Fruit fly (Drosophila melanogaster) whole organism, embryonic: ENCODE data around the gene CG42822.
A peak's percentile ranks its signal among the peaks of the same experiment; 100 is the strongest.

ENCODE experiments used
- Aef1 ChIP-seq: fragments of 200-800 bp; sonication (Bioruptor generic); IDR thresholded peaks from 3 replicates; pipeline ENCODE4 v1.3.6; 2022; ENCODE audit warnings: missing biosample characterization, missing genetic modification characterization
- CG10366 ChIP-seq: fragments of 200-800 bp; sonication (Bioruptor generic); IDR thresholded peaks from 2 replicates; pipeline ENCODE4 v1.3.6; 2022; ENCODE audit warnings: missing biosample characterization, missing genetic modification characterization
- CG11696 ChIP-seq: fragments of 200-800 bp; sonication (Bioruptor generic); IDR thresholded peaks from 2 replicates; pipeline ENCODE4 v1.3.6; 2022; ENCODE audit warnings: missing biosample characterization, missing genetic modification characterization
- CG12391 ChIP-seq: fragments of 200-800 bp; sonication (Bioruptor generic); optimal IDR thresholded peaks from 3 replicates; lab custom pipeline; 2018; ENCODE audit warnings: missing biosample characterization, mild to moderate bottlenecking, missing genetic modification characterization, moderate library complexity
- CG14667 ChIP-seq: fragments of 200-800 bp; sonication (Bioruptor generic); IDR thresholded peaks from 2 replicates; pipeline ENCODE4 v1.3.6; 2022; ENCODE audit warnings: missing biosample characterization, missing genetic modification characterization
- CG1647 ChIP-seq: fragments of 200-800 bp; sonication (Bioruptor generic); optimal IDR thresholded peaks from 3 replicates; lab custom pipeline; 2016; ENCODE audit warnings: missing biosample characterization, missing genetic modification characterization
- CG17568 ChIP-seq: fragments of 200-800 bp; sonication (Bioruptor generic); optimal IDR thresholded peaks from 2 replicates; lab custom pipeline; 2018; ENCODE audit warnings: missing biosample characterization, mild to moderate bottlenecking, missing genetic modification characterization, moderate library complexity
- CG2129 ChIP-seq: fragments of 200-800 bp; sonication (Bioruptor generic); IDR thresholded peaks from 2 replicates; pipeline ENCODE4 v1.3.6; 2022; ENCODE audit warnings: missing biosample characterization, missing genetic modification characterization; ENCODE audit not compliant: partially characterized antibody
- CG31388 ChIP-seq: fragments of 200-800 bp; sonication (Bioruptor generic); optimal IDR thresholded peaks from 2 replicates; lab custom pipeline; 2016; ENCODE audit warnings: missing biosample characterization, missing genetic modification characterization
- CG34224 ChIP-seq: fragments of 200-800 bp; sonication (Bioruptor generic); IDR thresholded peaks from 3 replicates; pipeline ENCODE4 v1.3.6; 2022; ENCODE audit warnings: missing biosample characterization, missing genetic modification characterization; ENCODE audit not compliant: partially characterized antibody
- CG3847 ChIP-seq: fragments of 200-800 bp; sonication (Bioruptor generic); IDR thresholded peaks from 2 replicates; pipeline ENCODE4 v1.3.6; 2022; ENCODE audit warnings: missing biosample characterization, missing genetic modification characterization
- CG5953 ChIP-seq: fragments of 200-800 bp; sonication (Bioruptor generic); IDR thresholded peaks from 2 replicates; pipeline ENCODE4 v1.3.6; 2022; ENCODE audit warnings: missing biosample characterization, missing genetic modification characterization
- CG7556 ChIP-seq: fragments of 200-800 bp; sonication (Bioruptor generic); optimal IDR thresholded peaks from 2 replicates; lab custom pipeline; 2017; ENCODE audit warnings: missing biosample characterization, mild to moderate bottlenecking, missing genetic modification characterization
- CG7786 ChIP-seq: fragments of 200-800 bp; sonication (Bioruptor generic); optimal IDR thresholded peaks from 2 replicates; lab custom pipeline; 2016; ENCODE audit warnings: missing biosample characterization, missing genetic modification characterization
- CG7839 ChIP-seq: fragments of 200-800 bp; sonication (Bioruptor generic); optimal IDR thresholded peaks from 3 replicates; lab custom pipeline; 2018; ENCODE audit warnings: missing biosample characterization, mild to moderate bottlenecking, missing genetic modification characterization, moderate library complexity
- CG7928 ChIP-seq: fragments of 200-800 bp; sonication (Bioruptor generic); optimal IDR thresholded peaks from 2 replicates; lab custom pipeline; 2017; ENCODE audit warnings: missing biosample characterization, mild to moderate bottlenecking, missing genetic modification characterization
- Camta ChIP-seq: fragments of 200-800 bp; sonication (Bioruptor generic); optimal IDR thresholded peaks from 2 replicates; lab custom pipeline; 2016; ENCODE audit warnings: missing biosample characterization, missing genetic modification characterization
- CoRest ChIP-seq: fragments of 200-800 bp; sonication (Bioruptor generic); optimal IDR thresholded peaks from 3 replicates; lab custom pipeline; 2018; ENCODE audit warnings: missing biosample characterization, mild to moderate bottlenecking, missing genetic modification characterization, moderate library complexity
- D19B ChIP-seq: fragments of 200-800 bp; sonication (Bioruptor generic); optimal IDR thresholded peaks from 2 replicates; lab custom pipeline; 2017; ENCODE audit warnings: missing biosample characterization, mild to moderate bottlenecking, missing genetic modification characterization
- Dref ChIP-seq: fragments of 200-800 bp; sonication (Bioruptor generic); IDR thresholded peaks from 2 replicates; pipeline ENCODE4 v1.3.6; 2022; ENCODE audit warnings: missing biosample characterization, missing genetic modification characterization
- Elba2 ChIP-seq: fragments of 200-800 bp; sonication (Bioruptor generic); optimal IDR thresholded peaks from 3 replicates; lab custom pipeline; 2016; ENCODE audit warnings: missing biosample characterization, missing genetic modification characterization
- HLH4C ChIP-seq: fragments of 200-800 bp; sonication (Bioruptor generic); IDR thresholded peaks from 3 replicates; pipeline ENCODE4 v1.3.6; 2022; ENCODE audit warnings: missing biosample characterization, missing genetic modification characterization; ENCODE audit not compliant: partially characterized antibody
- Jarid2 ChIP-seq: fragments of 200-800 bp; sonication (Bioruptor generic); optimal IDR thresholded peaks from 3 replicates; lab custom pipeline; 2017; ENCODE audit warnings: mild to moderate bottlenecking, missing biosample characterization, missing genetic modification reagents, missing genetic modification characterization
- Lim3 ChIP-seq: fragments of 200-800 bp; sonication (Bioruptor generic); IDR thresholded peaks from 2 replicates; pipeline ENCODE4 v1.3.6; 2022; ENCODE audit warnings: missing biosample characterization, missing genetic modification characterization
- NC2β ChIP-seq: fragments of 200-800 bp; sonication (Bioruptor generic); optimal IDR thresholded peaks from 2 replicates; lab custom pipeline; 2016; ENCODE audit warnings: missing biosample characterization, missing genetic modification characterization
- Opbp ChIP-seq: fragments of 200-800 bp; sonication (Bioruptor generic); IDR thresholded peaks from 3 replicates; pipeline ENCODE4 v1.3.6; 2022; ENCODE audit warnings: missing biosample characterization, missing genetic modification characterization; ENCODE audit not compliant: partially characterized antibody
- Poxn ChIP-seq: fragments of 200-800 bp; sonication (Bioruptor generic); IDR thresholded peaks from 2 replicates; pipeline ENCODE4 v1.3.6; 2022; ENCODE audit warnings: missing biosample characterization, missing genetic modification characterization
- Six4 ChIP-seq: fragments of 200-800 bp; sonication (Bioruptor generic); optimal IDR thresholded peaks from 2 replicates; lab custom pipeline; 2016; ENCODE audit warnings: missing biosample characterization, missing genetic modification characterization
- Sry-β ChIP-seq: fragments of 200-800 bp; sonication (Bioruptor generic); optimal IDR thresholded peaks from 2 replicates; lab custom pipeline; 2018; ENCODE audit warnings: missing biosample characterization, mild to moderate bottlenecking, missing genetic modification characterization, moderate library complexity
- Stat92E ChIP-seq, 3 experiments: fragments of >200 bp in 2 of 3; fragments of 200-800 bp in 1 of 3; sonication (Bioruptor generic) in 1 of 3; optimal IDR thresholded peaks; 2 replicates each; lab custom pipeline; 2017 to 2019; ENCODE audit warnings: missing biosample characterization in 3 of 3, missing genetic modification characterization in 3 of 3, mild to moderate bottlenecking in 1 of 3, moderate library complexity in 1 of 3
- Usf ChIP-seq: fragments of 200-800 bp; sonication (Bioruptor generic); optimal IDR thresholded peaks from 2 replicates; lab custom pipeline; 2017; ENCODE audit warnings: missing genotype, missing biosample characterization, missing genetic modification characterization
- ash1 ChIP-seq: fragments of 200-800 bp; sonication (Bioruptor generic); optimal IDR thresholded peaks from 2 replicates; lab custom pipeline; 2018; ENCODE audit warnings: missing biosample characterization, mild to moderate bottlenecking, missing genetic modification characterization
- cato ChIP-seq: fragments of 200-800 bp; sonication (Bioruptor generic); optimal IDR thresholded peaks from 2 replicates; lab custom pipeline; 2016; ENCODE audit warnings: missing biosample characterization, missing genetic modification characterization, borderline replicate concordance
- caup ChIP-seq: fragments of 200-800 bp; sonication (Bioruptor generic); optimal IDR thresholded peaks from 3 replicates; lab custom pipeline; 2017; ENCODE audit warnings: missing biosample characterization, mild to moderate bottlenecking, missing genetic modification characterization, moderate library complexity; ENCODE audit not compliant: severe bottlenecking
- chn ChIP-seq: fragments of 200-800 bp; sonication (Bioruptor generic); optimal IDR thresholded peaks from 2 replicates; lab custom pipeline; 2016; ENCODE audit warnings: missing biosample characterization, missing genetic modification characterization
- emc ChIP-seq: fragments of 200-800 bp; sonication (Bioruptor generic); optimal IDR thresholded peaks from 2 replicates; lab custom pipeline; 2016; ENCODE audit warnings: missing biosample characterization, missing genetic modification characterization
- exex ChIP-seq: fragments of 200-800 bp; sonication (Bioruptor generic); optimal IDR thresholded peaks from 4 replicates; lab custom pipeline; 2018; ENCODE audit warnings: missing biosample characterization, mild to moderate bottlenecking, missing genetic modification characterization, moderate library complexity
- eyg ChIP-seq: fragments of 200-800 bp; sonication (Bioruptor generic); optimal IDR thresholded peaks from 3 replicates; lab custom pipeline; 2016; ENCODE audit warnings: missing biosample characterization, missing genetic modification characterization
- fd102C ChIP-seq: fragments of 200-800 bp; sonication (Bioruptor generic); optimal IDR thresholded peaks from 2 replicates; lab custom pipeline; 2018; ENCODE audit warnings: missing biosample characterization, mild to moderate bottlenecking, missing genetic modification characterization, moderate library complexity
- gcm ChIP-seq: fragments of 200-800 bp; sonication (Bioruptor generic); optimal IDR thresholded peaks from 2 replicates; lab custom pipeline; 2019; ENCODE audit warnings: missing biosample characterization, mild to moderate bottlenecking, missing genetic modification characterization, moderate library complexity
- gt ChIP-seq: fragments of 200-800 bp; sonication (Bioruptor generic); IDR thresholded peaks from 2 replicates; pipeline ENCODE4 v1.3.6; 2022; ENCODE audit warnings: missing biosample characterization, missing genetic modification characterization
- mirr ChIP-seq: fragments of 200-800 bp; sonication (Bioruptor generic); optimal IDR thresholded peaks from 3 replicates; lab custom pipeline; 2018; ENCODE audit warnings: missing biosample characterization, mild to moderate bottlenecking, missing genetic modification characterization
- odd ChIP-seq: fragments of 200-800 bp; sonication (Bioruptor generic); optimal IDR thresholded peaks from 2 replicates; lab custom pipeline; 2017; ENCODE audit warnings: missing biosample characterization, mild to moderate bottlenecking, missing genetic modification characterization
- phol ChIP-seq: fragments of 200-800 bp; sonication (Bioruptor generic); optimal IDR thresholded peaks from 3 replicates; lab custom pipeline; 2018; ENCODE audit warnings: missing biosample characterization, mild to moderate bottlenecking, missing genetic modification characterization, moderate library complexity
- pum ChIP-seq: fragments of 200-800 bp; sonication (Bioruptor generic); optimal IDR thresholded peaks from 2 replicates; lab custom pipeline; 2016; ENCODE audit warnings: missing biosample characterization, missing genetic modification characterization
- rib ChIP-seq: fragments of 200-800 bp; sonication (Bioruptor generic); IDR thresholded peaks from 2 replicates; pipeline ENCODE4 v1.3.6; 2022; ENCODE audit warnings: missing biosample characterization, missing genetic modification characterization
- scrt ChIP-seq: fragments of 200-800 bp; sonication (Bioruptor generic); optimal IDR thresholded peaks from 2 replicates; lab custom pipeline; 2018; ENCODE audit warnings: missing biosample characterization, mild to moderate bottlenecking, missing genetic modification characterization, moderate library complexity
- seq ChIP-seq: fragments of 200-800 bp; sonication (Bioruptor generic); IDR thresholded peaks from 2 replicates; pipeline ENCODE4 v1.3.6; 2022; ENCODE audit warnings: missing biosample characterization, missing genetic modification characterization
- sug ChIP-seq: fragments of 200-800 bp; optimal IDR thresholded peaks from 2 replicates; lab custom pipeline; 2019; ENCODE audit warnings: missing biosample characterization, mild to moderate bottlenecking, missing genetic modification characterization, moderate library complexity

CG42822 gene

DNA sequence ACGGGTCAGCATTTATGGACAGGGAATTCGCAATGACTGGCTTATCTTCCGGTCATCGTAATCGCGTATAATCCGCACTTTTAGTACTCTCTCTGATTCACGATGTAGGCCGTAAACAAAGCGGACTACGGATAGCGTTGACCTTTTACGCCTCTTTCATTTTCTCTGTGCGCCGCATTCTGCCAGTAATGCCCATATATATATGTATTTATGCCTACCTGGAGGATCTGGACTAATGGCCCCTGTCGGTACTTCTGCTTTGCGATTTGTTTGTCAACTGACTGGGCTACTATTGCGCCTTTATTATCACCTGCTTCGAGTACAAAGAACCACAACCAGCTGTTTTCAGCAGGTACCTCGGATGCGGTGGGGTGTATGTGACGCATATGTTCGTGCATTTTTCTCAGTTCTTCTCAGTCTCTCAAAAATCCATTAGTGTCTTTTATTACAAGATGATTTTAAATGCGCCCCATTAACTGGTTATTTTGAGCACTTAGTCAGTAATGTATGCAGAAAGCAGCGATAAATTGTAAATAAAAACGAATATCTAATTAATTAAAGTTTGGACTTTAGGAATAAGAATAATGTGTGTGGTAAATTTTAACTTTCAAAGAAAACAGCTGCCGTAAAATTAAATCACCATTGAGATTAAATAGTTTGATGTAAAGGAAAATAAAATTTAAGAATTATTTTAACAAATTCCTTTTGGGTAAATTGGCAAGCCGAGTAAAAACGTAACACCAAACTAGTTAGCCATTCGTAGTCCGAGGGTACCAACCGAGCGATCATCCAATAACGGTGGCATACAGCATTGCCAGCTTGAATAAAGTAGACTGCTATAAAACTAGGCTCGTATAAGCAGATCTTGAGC lies 19.1 kb upstream of the CG42822 start, which contains the start of gene CREG (continued):
- TF ChIP-seq Camta (no peak), exex (tag; lab: Kevin White, UChicago) (no peak), rib (GFP tag; lab: Robert Waterston, UW) (no peak), Elba2 (GFP tag; lab: Kevin White, UChicago) (peak; percentile 58), Usf (GFP tag; lab: Kevin White, UChicago) (no peak), CG14667 (no peak), CG5953 (GFP tag; lab: Robert Waterston, UW) (no peak), CG3847 (GFP tag; lab: Robert Waterston, UW) (no peak), Poxn (GFP tag; lab: Robert Waterston, UW) (no peak), HLH4C (GFP tag; lab: Robert Waterston, UW) (no peak), Stat92E (GFP tag; optimal IDR thresholded peaks at IDR 0.05; lab: Kevin White, UChicago) (no peak), Opbp (GFP tag; lab: Robert Waterston, UW) (no peak), CG17568 (GFP tag; lab: Kevin White, UChicago) (no peak), phol (peak; percentile 17), Aef1 (no peak), Sry-β (GFP tag; lab: Kevin White, UChicago) (no peak), gcm (GFP tag; lab: Kevin White, UChicago) (no peak), sug (tag; lab: Kevin White, UChicago) (no peak), CG7928 (GFP tag; lab: Kevin White, UChicago) (no peak), Jarid2 (GFP tag; lab: Kevin White, UChicago) (no peak), chn (peak; percentile 0), CG31388 (GFP tag; lab: Kevin White, UChicago) (no peak), cato (GFP tag; lab: Kevin White, UChicago) (no peak), CG2129 (GFP tag; lab: Robert Waterston, UW) (no peak), pum (GFP tag; lab: Kevin White, UChicago) (no peak), Dref (GFP tag; lab: Robert Waterston, UW) (no peak), D19B (peak; percentile 96), CG1647 (GFP tag; lab: Kevin White, UChicago) (no peak), Six4 (GFP tag; lab: Kevin White, UChicago) (no peak), NC2β (GFP tag; lab: Kevin White, UChicago) (peak; percentile 15), CG7556 (GFP tag; lab: Kevin White, UChicago) (peak; percentile 28), fd102C (no peak), CG34224 (GFP tag; lab: Robert Waterston, UW) (no peak), caup (no peak), eyg (GFP tag; lab: Kevin White, UChicago) (no peak), CG7839 (peak; percentile 28), CG11696 (GFP tag; lab: Robert Waterston, UW) (no peak), scrt (no peak), CoRest (tag; lab: Kevin White, UChicago) (peak; percentile 45), CG7786 (no peak), ash1 (no peak), seq (GFP tag; lab: Robert Waterston, UW) (no peak), emc (GFP tag; lab: Kevin White, UChicago) (no peak), Lim3 (no peak), CG12391 (tag; lab: Kevin White, UChicago) (peak; percentile 46), mirr (GFP tag; lab: Kevin White, UChicago) (no peak), odd (no peak), CG10366 (GFP tag; lab: Robert Waterston, UW) (no peak; the same call in 1 of the 2 replicates), gt (GFP tag; lab: Robert Waterston, UW) (no peak)
